Fruit fly (Drosophila melanogaster) whole organism, embryonic: Measurements from ENCODE around the gene apolpp.

Source experiments
- Atf6 ChIP-seq: fragments of 200-800 bp; sonication (Bioruptor generic); IDR thresholded peaks from 2 replicates; pipeline ENCODE4 v1.3.6; 2022; ENCODE audit warnings: missing biosample characterization, missing genetic modification characterization
- NFAT ChIP-seq: fragments of 200-800 bp; sonication (Bioruptor generic); IDR thresholded peaks from 2 replicates; pipeline ENCODE4 v1.3.6; 2022; ENCODE audit warnings: missing biosample characterization, missing genetic modification characterization
- Rx ChIP-seq: fragments of 200-800 bp; sonication (Bioruptor generic); IDR thresholded peaks from 2 replicates; pipeline ENCODE4 v1.3.6; 2022; ENCODE audit warnings: missing biosample characterization, missing genetic modification characterization
- cas ChIP-seq: fragments of 200-800 bp; sonication (Bioruptor generic); IDR thresholded peaks from 2 replicates; pipeline ENCODE4 v1.3.6; 2022; ENCODE audit warnings: missing biosample characterization, missing genetic modification characterization
- h ChIP-seq: fragments of >200 bp; optimal IDR thresholded peaks from 2 replicates; lab custom pipeline; 2017
- sisA ChIP-seq: fragments of 200-800 bp; sonication (Bioruptor generic); IDR thresholded peaks from 2 replicates; pipeline ENCODE4 v1.3.6; 2022; ENCODE audit warnings: missing biosample characterization, missing genetic modification characterization
- slp2 ChIP-seq: fragments of 200-800 bp; sonication (Bioruptor generic); optimal IDR thresholded peaks from 2 replicates; lab custom pipeline; 2016; ENCODE audit warnings: missing biosample characterization, missing genetic modification characterization
- z ChIP-seq: fragments of 200-800 bp; sonication (Bioruptor generic); IDR thresholded peaks from 3 replicates; pipeline ENCODE4 v1.3.6; 2022; ENCODE audit warnings: missing biosample characterization, missing genetic modification characterization

dm6 chr4:1126290-1126689 lies 65.5 kb downstream of the apolpp start, which contains the start of gene CG11155:
- no peak for TF ChIP-seq NFAT (GFP tag; lab: Robert Waterston, UW)
- TF ChIP-seq Rx: no peak
- no peak for TF ChIP-seq h (lab: Kevin White, UChicago)
- TF ChIP-seq sisA: no peak
- TF ChIP-seq z (GFP tag; lab: Robert Waterston, UW): no peak
- no peak for TF ChIP-seq cas (GFP tag; lab: Robert Waterston, UW)
- no peak for TF ChIP-seq slp2
- no peak for TF ChIP-seq Atf6 (GFP tag; lab: Robert Waterston, UW)
